Worm (Caenorhabditis elegans) whole organism, L2 larva: ENCODE data around the gene mps-1.

ENCODE experiments used
- C34F6.9 ChIP-seq: fragments of 150-350 bp; optimal IDR thresholded peaks from 2 replicates; lab custom pipeline; 2014; ENCODE audit warnings: missing biosample characterization, missing genetic modification characterization
- F13H6.1 ChIP-seq: sonication (generic microtip); optimal IDR thresholded peaks from 2 replicates; lab custom pipeline; 2016; ENCODE audit warnings: missing genetic modification characterization, missing compliant biosample characterization
- Y55F3AM.14 ChIP-seq: fragments of 200-800 bp; sonication (Bioruptor generic); optimal IDR thresholded peaks from 2 replicates; lab custom pipeline; 2018; ENCODE audit warnings: mild to moderate bottlenecking, missing genetic modification characterization, missing compliant biosample characterization
- aly-2 ChIP-seq: fragments of 150-350 bp; optimal IDR thresholded peaks from 2 replicates; lab custom pipeline; 2014; ENCODE audit warnings: missing biosample characterization, missing genetic modification characterization
- ceh-82 ChIP-seq: fragments of 150-350 bp; optimal IDR thresholded peaks from 2 replicates; lab custom pipeline; 2014; ENCODE audit warnings: missing biosample characterization, missing genetic modification characterization
- crh-2 ChIP-seq: sonication (generic microtip); optimal IDR thresholded peaks from 2 replicates; lab custom pipeline; 2017; ENCODE audit warnings: missing biosample characterization, missing genetic modification characterization
- dmd-4 ChIP-seq: sonication (generic microtip); optimal IDR thresholded peaks from 2 replicates; lab custom pipeline; 2017; ENCODE audit warnings: missing biosample characterization, missing genetic modification characterization
- egl-27 ChIP-seq: sonication (generic microtip); optimal IDR thresholded peaks from 3 replicates; lab custom pipeline; 2017; ENCODE audit warnings: missing biosample characterization, missing genetic modification reagents, missing genetic modification characterization
- elt-1 ChIP-seq: fragments of 150-350 bp; optimal IDR thresholded peaks from 2 replicates; lab custom pipeline; 2014; ENCODE audit warnings: missing biosample characterization, missing genetic modification characterization
- elt-3 ChIP-seq: sonication (generic microtip); optimal IDR thresholded peaks from 2 replicates; lab custom pipeline; 2017; ENCODE audit warnings: missing biosample characterization, missing genetic modification characterization
- fos-1 ChIP-seq: fragments of 150-350 bp; optimal IDR thresholded peaks from 2 replicates; lab custom pipeline; 2014; ENCODE audit warnings: missing biosample characterization, missing genetic modification characterization
- gmeb-1 ChIP-seq: fragments of 150-350 bp; optimal IDR thresholded peaks from 2 replicates; lab custom pipeline; 2014; ENCODE audit warnings: missing biosample characterization, missing genetic modification characterization
- lin-11 ChIP-seq: fragments of 150-350 bp; sonication (generic microtip); optimal IDR thresholded peaks from 2 replicates; lab custom pipeline; 2014; ENCODE audit warnings: missing biosample characterization, missing genetic modification characterization, inconsistent platforms, mixed read lengths
- lin-13 ChIP-seq: fragments of 150-350 bp; optimal IDR thresholded peaks from 2 replicates; lab custom pipeline; 2014; ENCODE audit warnings: missing biosample characterization, missing genetic modification reagents, missing genetic modification characterization
- lsy-2 ChIP-seq, 2 experiments: fragments of 150-350 bp in 1 of 2; sonication (generic microtip) in 1 of 2; optimal IDR thresholded peaks; 2 replicates each; lab custom pipeline; 2014 to 2017; ENCODE audit warnings: missing biosample characterization in 2 of 2, missing genetic modification characterization in 2 of 2
- mab-5 ChIP-seq: fragments of 150-350 bp; optimal IDR thresholded peaks from 2 replicates; lab custom pipeline; 2014; ENCODE audit warnings: missing biosample characterization, missing genetic modification characterization
- mbf-1 ChIP-seq: sonication (generic microtip); optimal IDR thresholded peaks from 2 replicates; lab custom pipeline; 2017; ENCODE audit warnings: missing biosample characterization, missing genetic modification characterization
- nhr-10 ChIP-seq: sonication (generic microtip); optimal IDR thresholded peaks from 2 replicates; lab custom pipeline; 2017; ENCODE audit warnings: missing biosample characterization, missing genetic modification characterization
- nhr-11 ChIP-seq: fragments of 150-350 bp; optimal IDR thresholded peaks from 2 replicates; lab custom pipeline; 2014; ENCODE audit warnings: missing biosample characterization, missing genetic modification characterization
- nhr-129 ChIP-seq: fragments of 150-350 bp; optimal IDR thresholded peaks from 2 replicates; lab custom pipeline; 2014; ENCODE audit warnings: missing biosample characterization, missing genetic modification characterization
- nhr-21 ChIP-seq: fragments of 150-350 bp; optimal IDR thresholded peaks from 2 replicates; lab custom pipeline; 2014; ENCODE audit warnings: missing biosample characterization, missing genetic modification characterization
- nhr-23 ChIP-seq: fragments of 150-350 bp; optimal IDR thresholded peaks from 2 replicates; lab custom pipeline; 2014; ENCODE audit warnings: missing biosample characterization, missing genetic modification reagents, missing genetic modification characterization
- nhr-237 ChIP-seq: fragments of 150-350 bp; optimal IDR thresholded peaks from 2 replicates; lab custom pipeline; 2014; ENCODE audit warnings: missing biosample characterization, missing genetic modification characterization
- nhr-25 ChIP-seq: fragments of 150-350 bp; sonication (generic microtip); optimal IDR thresholded peaks from 3 replicates; lab custom pipeline; 2014; ENCODE audit warnings: missing biosample characterization, missing genetic modification characterization
- nhr-77 ChIP-seq: fragments of 150-350 bp; optimal IDR thresholded peaks from 2 replicates; lab custom pipeline; 2014; ENCODE audit warnings: missing biosample characterization, missing genetic modification characterization
- sem-4 ChIP-seq: fragments of 150-350 bp; optimal IDR thresholded peaks from 2 replicates; lab custom pipeline; 2014; ENCODE audit warnings: missing biosample characterization, missing genetic modification reagents, missing genetic modification characterization
- skn-1 ChIP-seq: sonication (generic microtip); optimal IDR thresholded peaks from 2 replicates; lab custom pipeline; 2017; ENCODE audit warnings: missing biosample characterization, missing genetic modification characterization
- sma-9 ChIP-seq, 2 experiments: fragments of 150-350 bp in 1 of 2; sonication (generic microtip) in 1 of 2; optimal IDR thresholded peaks; 2 replicates each; lab custom pipeline; 2014 to 2016; ENCODE audit warnings: missing genetic modification characterization in 2 of 2, mild to moderate bottlenecking in 1 of 2, missing biosample characterization in 1 of 2, missing compliant biosample characterization in 1 of 2, missing genetic modification reagents in 1 of 2, moderate library complexity in 1 of 2
- snpc-4 ChIP-seq: fragments of 150-350 bp; optimal IDR thresholded peaks from 2 replicates; lab custom pipeline; 2014; ENCODE audit warnings: missing biosample characterization, missing genetic modification characterization
- unc-39 ChIP-seq: fragments of 150-350 bp; optimal IDR thresholded peaks from 2 replicates; lab custom pipeline; 2014; ENCODE audit warnings: missing biosample characterization, missing genetic modification characterization
- unc-62 ChIP-seq: fragments of 150-350 bp; optimal IDR thresholded peaks from 2 replicates; lab custom pipeline; 2014; ENCODE audit warnings: missing biosample characterization, missing genetic modification reagents, missing genetic modification characterization
- zag-1 ChIP-seq: fragments of 150-350 bp; optimal IDR thresholded peaks from 2 replicates; lab custom pipeline; 2014; ENCODE audit warnings: missing biosample characterization, missing genetic modification characterization
- ztf-4 ChIP-seq: fragments of 150-350 bp; optimal IDR thresholded peaks from 2 replicates; lab custom pipeline; 2014; ENCODE audit warnings: missing biosample characterization, missing genetic modification characterization

mps-1 gene

ce11 chrII:6311888-6312287, 17.7 kb upstream of the mps-1 start:
- TF ChIP-seq skn-1 (tag; lab: Kevin White, UChicago) (no peak), F13H6.1 (tag; lab: Kevin White, UChicago) (no peak), egl-27 (tag; lab: Kevin White, UChicago) (no peak), lin-13 (GFP tag; lab: Kevin White, UChicago) (no peak), nhr-237 (tag; lab: Kevin White, UChicago) (no peak), gmeb-1 (tag; lab: Kevin White, UChicago) (no peak)

- TF ChIP-seq C34F6.9 (tag; lab: Kevin White, UChicago) (no peak), crh-2 (no peak), unc-39 (tag; lab: Kevin White, UChicago) (no peak), lsy-2 (tag; optimal IDR thresholded peaks at IDR 0.05; lab: Kevin White, UChicago) (peak in 1 of 2 experiments; percentile 10), elt-1 (tag; lab: Kevin White, UChicago) (no peak)
- TF ChIP-seq, all 48 proteins: peak for 1
Observed at ce11 chrII:6311459-6311858, 17.3 kb upstream of the mps-1 start.

- no peak for TF ChIP-seq nhr-23 (tag; lab: Kevin White, UChicago)
- TF ChIP-seq sem-4 (tag; lab: Kevin White, UChicago): no peak
- TF ChIP-seq nhr-129 (tag; lab: Kevin White, UChicago): no peak
- no peak for TF ChIP-seq crh-2
- TF ChIP-seq elt-3 (tag; lab: Kevin White, UChicago): no peak
- TF ChIP-seq lin-13 (GFP tag; lab: Kevin White, UChicago): no peak
- no peak for TF ChIP-seq mbf-1 (tag; lab: Kevin White, UChicago)
- TF ChIP-seq C34F6.9 (tag; lab: Kevin White, UChicago): no peak
- no peak for TF ChIP-seq nhr-77 (tag; lab: Kevin White, UChicago)
Observed at ce11 chrII:6309198-6309597, 15.0 kb upstream of the mps-1 start, which contains the start of gene glb-10. glb-10 (minus strand) TSS chrII:6309298.

ce11 chrII:6306125-6306524, 12.0 kb upstream of the mps-1 start, which contains the start of gene C29F5.8:
C29F5.8 (plus strand) TSS chrII:6306425.
- no peak for TF ChIP-seq sem-4 (tag; lab: Kevin White, UChicago)
- no peak for TF ChIP-seq dmd-4 (tag; lab: Kevin White, UChicago)
- no peak for TF ChIP-seq nhr-23 (tag; lab: Kevin White, UChicago)
- TF ChIP-seq unc-39 (tag; lab: Kevin White, UChicago): no peak
- no peak for TF ChIP-seq F13H6.1 (tag; lab: Kevin White, UChicago)
- TF ChIP-seq fos-1 (tag; lab: Kevin White, UChicago): no peak
- no peak for TF ChIP-seq mab-5 (tag; lab: Kevin White, UChicago)
- TF ChIP-seq nhr-21 (tag; lab: Kevin White, UChicago): no peak
- no peak for TF ChIP-seq nhr-129 (tag; lab: Kevin White, UChicago)
- no peak for TF ChIP-seq egl-27 (tag; lab: Kevin White, UChicago)
- TF ChIP-seq ztf-4 (tag; lab: Kevin White, UChicago): no peak

ce11 chrII:6303209-6303740, 9.1 kb upstream of the mps-1 start, which contains the start of gene C29F5.1:
C29F5.1 (plus strand) TSS chrII:6303525.
- peak; percentile 6 for TF ChIP-seq sma-9 (GFP tag; optimal IDR thresholded peaks at IDR 0.05; lab: Kevin White, UChicago)
- no peak for TF ChIP-seq sma-9 (tag; optimal IDR thresholded peaks at IDR 0.05; lab: Kevin White, UChicago)
- TF ChIP-seq unc-62 (GFP tag; lab: Kevin White, UChicago): no peak
- TF ChIP-seq F13H6.1 (tag; lab: Kevin White, UChicago): peak; percentile 11
- TF ChIP-seq nhr-11 (tag; lab: Kevin White, UChicago): no peak
- TF ChIP-seq nhr-129 (tag; lab: Kevin White, UChicago): peak; percentile 46
- no peak for TF ChIP-seq nhr-25 (tag; lab: Kevin White, UChicago)
- TF ChIP-seq zag-1 (tag; lab: Kevin White, UChicago): no peak

ce11 chrII:6292527-6292926, 1.6 kb downstream of the mps-1 start, which contains the start of gene nyn-3:
nyn-3 (minus strand) TSS chrII:6292627.
- TF ChIP-seq fos-1 (tag; lab: Kevin White, UChicago): no peak
- TF ChIP-seq Y55F3AM.14: no peak
- TF ChIP-seq nhr-10 (tag; lab: Kevin White, UChicago): no peak
- no peak for TF ChIP-seq aly-2 (tag; lab: Kevin White, UChicago)
- no peak for TF ChIP-seq nhr-25 (tag; lab: Kevin White, UChicago)
- no peak for TF ChIP-seq ceh-82 (tag; lab: Kevin White, UChicago)
- TF ChIP-seq sma-9 (GFP tag; optimal IDR thresholded peaks at IDR 0.05; lab: Kevin White, UChicago): no peak
- TF ChIP-seq sma-9 (tag; optimal IDR thresholded peaks at IDR 0.05; lab: Kevin White, UChicago): no peak
- no peak for TF ChIP-seq lin-11 (tag; lab: Kevin White, UChicago)
- no peak for TF ChIP-seq lin-13 (GFP tag; lab: Kevin White, UChicago)
- no peak for TF ChIP-seq snpc-4 (tag; lab: Kevin White, UChicago)
- TF ChIP-seq, all 48 proteins: peak for 0
